Fruit fly (Drosophila melanogaster): ENCODE results near the gene pnr.
A peak's percentile ranks its signal among the peaks of the same experiment; 100 is the strongest.

The pnr gene

DNA sequence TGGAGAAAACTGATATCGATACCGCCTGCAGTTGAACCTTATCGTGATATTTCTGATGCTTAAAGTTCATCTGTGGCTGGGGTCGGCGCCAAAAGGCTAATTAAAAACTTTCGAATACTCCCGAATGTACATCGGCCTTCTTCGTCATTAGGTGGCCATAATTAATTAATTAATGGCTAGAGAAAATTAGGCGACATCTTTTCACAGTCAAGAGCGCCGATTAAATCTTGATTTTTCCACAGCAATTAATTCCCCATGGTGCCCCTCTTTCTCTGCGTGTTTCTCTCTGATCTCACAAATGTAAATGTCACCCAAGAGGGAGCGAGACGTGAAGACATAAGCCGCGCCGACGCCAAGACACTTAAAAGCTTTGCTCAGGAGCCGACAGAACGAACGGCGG lies 4.6 kb downstream of the pnr start:
- TF ChIP-seq sage (GFP tag; optimal IDR thresholded peaks at IDR 0.05) (no peak), Rel (GFP tag; optimal IDR thresholded peaks at IDR 0.05) (no peak), Rel (tag; optimal IDR thresholded peaks at IDR 0.05) (no peak), dmrt93B (GFP tag; optimal IDR thresholded peaks at IDR 0.05) (no peak)

DNA sequence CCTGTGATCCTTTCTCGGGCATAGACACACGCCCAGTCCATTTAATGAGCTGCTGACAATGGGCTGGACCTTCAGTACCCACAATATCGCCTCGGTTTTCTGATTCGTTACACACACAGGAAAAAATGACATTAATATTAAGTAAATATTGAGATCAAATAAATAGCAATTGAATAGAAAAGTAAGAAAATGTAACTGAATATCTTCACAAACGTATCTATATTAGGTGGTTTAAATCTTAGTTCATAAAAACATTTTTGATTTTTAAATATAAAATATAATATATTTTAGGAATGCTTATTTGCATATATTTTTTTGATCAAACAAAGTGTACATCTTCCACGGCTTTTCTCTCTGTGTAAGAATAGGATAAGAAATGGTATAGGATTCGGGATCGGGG lies 7.8 kb downstream of the pnr start:
- no peak for TF ChIP-seq usp (GFP tag; optimal IDR thresholded peaks at IDR 0.05)
- TF ChIP-seq fru (GFP tag; optimal IDR thresholded peaks at IDR 0.05): no peak

DNA sequence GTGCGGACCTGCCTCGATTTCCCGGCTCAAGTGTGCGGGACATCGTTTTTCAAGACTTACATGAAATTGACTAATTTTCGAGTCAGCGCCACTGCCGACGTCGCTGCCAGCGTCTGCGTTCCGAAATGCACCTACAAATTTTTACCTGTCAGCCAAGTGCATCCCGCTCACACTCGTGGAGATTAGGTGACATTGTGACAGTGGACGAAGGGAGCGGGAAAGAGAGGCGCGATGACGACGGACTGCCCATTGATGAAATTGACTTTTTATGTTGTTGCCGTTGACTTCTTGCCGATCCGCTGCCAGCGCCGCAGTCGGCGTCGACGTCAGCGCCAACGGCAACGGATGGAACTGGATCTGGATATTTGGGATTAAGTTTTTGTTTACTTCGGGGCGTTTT lies 8.3 kb downstream of the pnr start:
- TF ChIP-seq OdsH (GFP tag; optimal IDR thresholded peaks at IDR 0.05): no peak
- no peak for TF ChIP-seq CG32264 (GFP tag; optimal IDR thresholded peaks at IDR 0.05)
- no peak for TF ChIP-seq HLH106 (tag; optimal IDR thresholded peaks at IDR 0.05)
- TF ChIP-seq Sp1 (GFP tag; optimal IDR thresholded peaks at IDR 0.05): no peak
- no peak for TF ChIP-seq br (GFP tag; optimal IDR thresholded peaks at IDR 0.05)
- TF ChIP-seq jim (GFP tag; optimal IDR thresholded peaks at IDR 0.05): no peak
- no peak for TF ChIP-seq usp (GFP tag; optimal IDR thresholded peaks at IDR 0.05)

DNA sequence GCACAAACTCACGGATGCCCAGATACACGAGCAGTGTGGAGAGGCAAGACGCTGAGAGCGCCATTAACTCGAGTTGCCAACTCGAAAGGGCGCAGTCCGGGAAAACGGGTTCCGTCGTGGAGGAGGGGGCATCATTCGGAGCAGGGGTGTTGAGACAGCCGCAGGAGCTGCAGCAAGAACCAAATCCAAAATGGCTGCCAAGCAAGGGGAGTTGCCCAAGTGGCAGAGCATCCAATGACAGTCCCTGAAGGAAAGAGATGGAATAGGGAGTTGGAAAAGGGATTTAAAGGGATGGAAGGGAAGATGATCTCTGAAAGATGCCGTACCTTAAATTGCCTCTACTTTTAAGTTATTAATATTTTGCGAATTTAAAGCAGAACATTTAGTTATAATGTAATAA lies 12.2 kb downstream of the pnr start:
- peak; percentile 63 for TF ChIP-seq Vsx2 (GFP tag; optimal IDR thresholded peaks at IDR 0.05; ENCODE audit: partially characterized antibody)
- no peak for TF ChIP-seq CG9705 (GFP tag; optimal IDR thresholded peaks at IDR 0.05)
- TF ChIP-seq Dif (GFP tag; optimal IDR thresholded peaks at IDR 0.05; ENCODE audit: partially characterized antibody): peak; percentile 76
- TF ChIP-seq CrebA (GFP tag; optimal IDR thresholded peaks at IDR 0.05; ENCODE audit: borderline replicate concordance): no peak

DNA sequence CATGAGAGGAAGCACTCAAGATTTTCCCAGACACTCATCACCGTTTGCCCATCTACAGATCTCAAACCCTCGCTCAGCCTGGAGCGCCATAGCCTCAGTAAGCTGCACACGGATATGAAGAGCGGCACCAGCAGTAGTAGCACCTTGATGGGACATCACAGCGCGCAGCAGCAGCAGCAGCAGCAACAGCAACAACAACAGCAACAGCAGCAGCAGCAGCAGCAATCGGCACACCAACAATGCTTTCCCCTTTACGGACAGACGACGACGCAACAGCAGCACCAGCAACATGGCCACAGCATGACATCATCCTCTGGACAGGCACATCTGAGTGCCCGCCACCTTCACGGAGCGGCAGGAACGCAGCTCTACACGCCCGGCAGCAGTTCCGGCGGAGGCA lies 13.7 kb downstream of the pnr start:
- TF ChIP-seq Dfd (GFP tag; optimal IDR thresholded peaks at IDR 0.05) (peak; percentile 95), Hnf4 (GFP tag; optimal IDR thresholded peaks at IDR 0.05) (no peak), pan (optimal IDR thresholded peaks at IDR 0.05) (no peak)

DNA sequence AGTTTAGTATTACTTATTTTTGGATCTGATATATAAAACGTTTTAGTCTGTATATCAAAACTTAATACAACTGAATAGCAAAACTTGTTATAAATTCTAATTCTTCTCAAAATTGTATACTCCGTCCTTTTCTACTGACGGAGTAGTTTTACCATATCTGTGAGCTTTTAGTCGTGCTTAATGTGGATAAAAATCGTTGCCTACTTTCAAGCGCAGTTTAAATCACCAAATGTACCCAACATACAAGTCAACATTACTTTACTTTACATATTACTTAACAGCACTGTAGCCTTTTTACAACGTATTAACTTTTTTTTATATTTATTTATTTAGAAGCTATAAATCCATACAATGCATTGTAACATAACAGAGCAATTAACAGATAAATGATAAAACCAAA lies 15.0 kb downstream of the pnr start:
- TF ChIP-seq pan (optimal IDR thresholded peaks at IDR 0.05) (no peak), Dif (GFP tag; optimal IDR thresholded peaks at IDR 0.05; ENCODE audit: partially characterized antibody) (peak; percentile 93), fru (GFP tag; optimal IDR thresholded peaks at IDR 0.05) (peak; percentile 4), Myc (optimal IDR thresholded peaks at IDR 0.05) (peak; percentile 72), sv (GFP tag; optimal IDR thresholded peaks at IDR 0.05) (no peak), Vsx2 (GFP tag; optimal IDR thresholded peaks at IDR 0.05; ENCODE audit: partially characterized antibody) (peak; percentile 78), dl (GFP tag; optimal IDR thresholded peaks at IDR 0.05; ENCODE audit: insufficient read depth in 1 of 2, partially characterized antibody in 2 of 2) (peak; percentile 26 to 67)

DNA sequence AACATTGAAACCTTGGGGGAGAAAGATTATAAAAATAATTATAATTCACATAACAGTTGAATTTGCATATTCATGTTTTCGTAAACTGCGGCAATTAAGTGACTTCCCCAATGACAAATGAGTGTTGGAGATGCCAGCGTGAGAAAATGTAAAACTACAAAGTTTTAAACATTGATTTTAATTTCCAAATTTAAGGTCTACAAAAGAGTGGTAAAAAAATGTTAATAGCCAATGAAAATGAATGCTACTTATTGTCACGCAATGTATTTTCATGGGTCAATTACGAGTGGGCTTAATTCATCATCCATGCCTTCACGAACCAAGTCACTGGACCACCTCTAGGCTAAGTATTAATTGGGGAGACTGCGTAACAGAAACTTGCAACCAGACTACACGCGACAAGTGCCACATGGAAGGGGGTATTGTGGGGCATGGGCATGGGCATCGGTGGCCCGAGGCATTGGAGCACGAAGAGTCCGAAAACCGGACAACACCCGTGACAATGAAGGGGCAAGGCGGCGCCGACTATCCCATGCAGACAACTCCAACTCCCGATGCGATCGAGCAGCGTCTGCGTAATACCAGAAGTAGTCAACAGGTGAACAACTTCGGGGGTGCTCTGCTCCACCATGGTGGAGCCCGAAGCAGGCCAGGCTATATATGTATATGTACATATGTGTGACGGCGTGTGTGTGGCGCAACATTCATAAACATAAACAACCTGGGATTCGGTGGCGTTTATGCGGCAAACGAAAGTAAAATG lies 16.4 kb downstream of the pnr start:
- TF ChIP-seq foxo (GFP tag; optimal IDR thresholded peaks at IDR 0.05): peak in 1 of 2 experiments; percentile 12
- TF ChIP-seq HLH106 (tag; optimal IDR thresholded peaks at IDR 0.05): peak; percentile 10
- no peak for TF ChIP-seq Mio (GFP tag; optimal IDR thresholded peaks at IDR 0.05)
- no peak for TF ChIP-seq Hnf4 (GFP tag; optimal IDR thresholded peaks at IDR 0.05)

DNA sequence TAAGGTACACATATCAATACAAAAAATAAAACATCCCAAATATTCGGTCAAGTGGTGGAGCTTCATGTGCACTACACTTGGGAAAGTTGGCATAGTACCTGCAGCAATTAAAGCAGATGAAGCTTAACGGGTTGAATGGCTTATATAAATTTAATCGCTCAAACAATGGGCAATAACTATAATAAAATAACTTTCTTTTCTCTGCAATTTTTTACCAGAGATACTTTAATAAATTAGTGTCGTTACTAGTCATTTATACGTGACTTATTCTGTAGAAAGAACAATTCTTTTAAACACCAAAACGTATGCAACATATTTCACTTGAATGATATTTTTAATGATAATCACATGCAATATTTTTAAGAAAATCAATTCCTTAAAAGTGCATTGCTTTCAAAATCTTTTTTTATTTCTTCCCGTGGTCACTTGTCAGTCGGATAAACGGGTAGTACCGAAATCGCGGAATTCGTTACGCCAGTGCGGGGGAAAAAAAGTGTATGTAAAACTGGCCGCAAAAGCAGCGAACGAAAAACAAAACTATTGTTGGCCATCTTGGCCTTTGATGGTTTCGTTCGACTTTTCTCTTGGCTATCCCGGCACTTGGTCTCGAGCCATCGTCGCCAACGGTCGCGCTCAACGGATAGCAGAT lies 17.1 kb downstream of the pnr start, which contains the start of gene Jhbp4:
Gene Jhbp4 (plus strand): TSS at position 599 of the 649 bp plus-strand sequence.
- no peak for TF ChIP-seq psq (GFP tag; optimal IDR thresholded peaks at IDR 0.05)
- TF ChIP-seq Myc (optimal IDR thresholded peaks at IDR 0.05): peak; percentile 19
